Fruit fly (Drosophila melanogaster): ENCODE data around the gene CG5087.

dm6 chr3L:8952549-8953198 lies 45.3 kb upstream of the CG5087 start:
- no peak for TF ChIP-seq CG8478 (optimal IDR thresholded peaks at IDR 0.05)
- no peak for TF ChIP-seq psq (optimal IDR thresholded peaks at IDR 0.05)
- TF ChIP-seq Dll (optimal IDR thresholded peaks at IDR 0.05), result no peak

All from whole organism.